Worm (Caenorhabditis elegans) whole organism, L3 larva: ENCODE measurements around the gene F41E6.17.

ENCODE experiments used
- ama-1 ChIP-seq: fragments of 150-350 bp; optimal IDR thresholded peaks from 2 replicates; lab custom pipeline; 2018
- ceh-16 ChIP-seq: sonication (generic microtip); optimal IDR thresholded peaks from 2 replicates; lab custom pipeline; 2017; ENCODE audit warnings: missing biosample characterization, missing genetic modification characterization
- elt-2 ChIP-seq: sonication (generic microtip); optimal IDR thresholded peaks from 2 replicates; lab custom pipeline; 2016; ENCODE audit warnings: missing genetic modification reagents, mild to moderate bottlenecking, missing genetic modification characterization, missing compliant biosample characterization
- fkh-10 ChIP-seq: sonication (generic microtip); optimal IDR thresholded peaks from 2 replicates; lab custom pipeline; 2017; ENCODE audit warnings: missing biosample characterization, missing genetic modification reagents, missing genetic modification characterization
- mdl-1 ChIP-seq: fragments of 150-350 bp; optimal IDR thresholded peaks from 2 replicates; lab custom pipeline; 2014; ENCODE audit warnings: missing biosample characterization, missing genetic modification characterization
- nhr-76 ChIP-seq: fragments of 150-350 bp; sonication (generic microtip); optimal IDR thresholded peaks from 5 replicates; lab custom pipeline; 2014; ENCODE audit warnings: missing biosample characterization, missing genetic modification characterization
- nhr-77 ChIP-seq: fragments of 150-350 bp; optimal IDR thresholded peaks from 2 replicates; lab custom pipeline; 2014; ENCODE audit warnings: missing biosample characterization, missing genetic modification characterization
- tbx-2 ChIP-seq: sonication (generic microtip); optimal IDR thresholded peaks from 2 replicates; lab custom pipeline; 2016; ENCODE audit warnings: mild to moderate bottlenecking, missing genetic modification characterization, missing compliant biosample characterization
- unc-39 ChIP-seq: sonication (generic microtip); optimal IDR thresholded peaks from 4 replicates; lab custom pipeline; 2017; ENCODE audit warnings: missing biosample characterization, missing genetic modification characterization

ce11 chrV:8594105-8594964, 29.6 kb upstream of the F41E6.17 start, which contains the start of gene tag-196:
- TF ChIP-seq elt-2 (tag; lab: Kevin White, UChicago), result no peak
- no peak for TF ChIP-seq tbx-2 (tag; lab: Kevin White, UChicago)
- no peak for TF ChIP-seq fkh-10 (GFP tag; lab: Kevin White, UChicago)
- TF ChIP-seq mdl-1 (tag; lab: Kevin White, UChicago), result no peak
- no peak for TF ChIP-seq unc-39 (tag; lab: Kevin White, UChicago)
- TF ChIP-seq nhr-76 (tag; lab: Kevin White, UChicago), result no peak
- no peak for TF ChIP-seq nhr-77 (tag; lab: Kevin White, UChicago)
- no peak for TF ChIP-seq ceh-16 (tag; lab: Kevin White, UChicago)
- no peak for TF ChIP-seq ama-1 (lab: Kevin White, UChicago)
